Fruit fly (Drosophila melanogaster) whole organism, embryonic: ENCODE measurements around the gene tex.

Source experiments
- ATbp ChIP-seq: fragments of 200-800 bp; sonication (Bioruptor generic); optimal IDR thresholded peaks from 2 replicates; lab custom pipeline; 2017; ENCODE audit warnings: missing biosample characterization, mild to moderate bottlenecking, missing genetic modification characterization, missing genetic modification reagents
- Atf3 ChIP-seq: fragments of 200-800 bp; sonication (Bioruptor generic); optimal IDR thresholded peaks from 3 replicates; lab custom pipeline; 2016; ENCODE audit warnings: missing biosample characterization, missing genetic modification characterization
- Atf6 ChIP-seq: fragments of 200-800 bp; sonication (Bioruptor generic); IDR thresholded peaks from 2 replicates; pipeline ENCODE4 v1.3.6; 2022; ENCODE audit warnings: missing biosample characterization, missing genetic modification characterization
- BEAF-32 ChIP-seq: fragments of 200-800 bp; sonication (Bioruptor generic); optimal IDR thresholded peaks from 3 replicates; lab custom pipeline; 2017; ENCODE audit warnings: missing biosample characterization, missing genetic modification characterization, mild to moderate bottlenecking, moderate library complexity, missing genetic modification reagents
- CG11696 ChIP-seq: fragments of 200-800 bp; sonication (Bioruptor generic); IDR thresholded peaks from 2 replicates; pipeline ENCODE4 v1.3.6; 2022; ENCODE audit warnings: missing biosample characterization, missing genetic modification characterization
- CG13287 ChIP-seq: fragments of 200-800 bp; sonication (Bioruptor generic); IDR thresholded peaks from 2 replicates; pipeline ENCODE4 v1.3.6; 2022; ENCODE audit warnings: missing biosample characterization, missing genetic modification characterization; ENCODE audit not compliant: partially characterized antibody
- CG14050 ChIP-seq: fragments of 200-800 bp; sonication (Bioruptor generic); IDR thresholded peaks from 3 replicates; pipeline ENCODE4 v1.3.6; 2022; ENCODE audit warnings: missing biosample characterization, missing genetic modification characterization
- CG14965 ChIP-seq: fragments of 200-800 bp; sonication (Bioruptor generic); optimal IDR thresholded peaks from 2 replicates; lab custom pipeline; 2016; ENCODE audit warnings: missing biosample characterization, missing genetic modification characterization, borderline replicate concordance
- CG15696 ChIP-seq: fragments of 200-800 bp; sonication (Bioruptor generic); optimal IDR thresholded peaks from 2 replicates; lab custom pipeline; 2019; ENCODE audit warnings: missing biosample characterization, mild to moderate bottlenecking, missing genetic modification characterization, moderate library complexity
- CG18011 ChIP-seq: fragments of 200-800 bp; sonication (Bioruptor generic); optimal IDR thresholded peaks from 2 replicates; lab custom pipeline; 2017; ENCODE audit warnings: missing biosample characterization, missing genetic modification characterization, mild to moderate bottlenecking, moderate library complexity, missing genotype
- CG31365 ChIP-seq: fragments of 200-800 bp; sonication (Bioruptor generic); optimal IDR thresholded peaks from 2 replicates; lab custom pipeline; 2018; ENCODE audit warnings: missing biosample characterization, mild to moderate bottlenecking, missing genetic modification characterization
- CG31441 ChIP-seq: fragments of 200-800 bp; sonication (Bioruptor generic); IDR thresholded peaks from 2 replicates; pipeline ENCODE4 v1.3.6; 2022; ENCODE audit warnings: missing biosample characterization, missing genetic modification characterization
- CG3407 ChIP-seq: fragments of 200-800 bp; sonication (Bioruptor generic); optimal IDR thresholded peaks from 2 replicates; lab custom pipeline; 2018; ENCODE audit warnings: missing biosample characterization, mild to moderate bottlenecking, missing genetic modification characterization
- CG42726 ChIP-seq: fragments of 200-800 bp; sonication (Bioruptor generic); IDR thresholded peaks from 2 replicates; pipeline ENCODE4 v1.3.6; 2022; ENCODE audit warnings: missing biosample characterization, missing genetic modification characterization; ENCODE audit not compliant: partially characterized antibody
- CG4328 ChIP-seq: fragments of 200-800 bp; sonication (Bioruptor generic); optimal IDR thresholded peaks from 3 replicates; lab custom pipeline; 2017; ENCODE audit warnings: missing biosample characterization, missing genetic modification reagents, missing genetic modification characterization
- CG4617 ChIP-seq: fragments of 200-800 bp; sonication (Bioruptor generic); optimal IDR thresholded peaks from 3 replicates; lab custom pipeline; 2016; ENCODE audit warnings: missing biosample characterization, missing genetic modification characterization, borderline replicate concordance
- CG6689 ChIP-seq: fragments of 200-800 bp; sonication (Bioruptor generic); IDR thresholded peaks from 2 replicates; pipeline ENCODE4 v1.3.6; 2022; ENCODE audit warnings: missing biosample characterization, missing genetic modification characterization
- CG7271 ChIP-seq: fragments of 200-800 bp; sonication (Bioruptor generic); optimal IDR thresholded peaks from 2 replicates; lab custom pipeline; 2018; ENCODE audit warnings: missing biosample characterization, mild to moderate bottlenecking, missing genetic modification characterization, moderate library complexity
- CG7556 ChIP-seq: fragments of 200-800 bp; sonication (Bioruptor generic); optimal IDR thresholded peaks from 2 replicates; lab custom pipeline; 2017; ENCODE audit warnings: missing biosample characterization, mild to moderate bottlenecking, missing genetic modification characterization
- CG8765 ChIP-seq: fragments of 200-800 bp; sonication (Bioruptor generic); IDR thresholded peaks from 2 replicates; pipeline ENCODE4 v1.3.6; 2022; ENCODE audit warnings: missing biosample characterization, missing genetic modification characterization
- CrebB ChIP-seq: fragments of 200-800 bp; sonication (Bioruptor generic); optimal IDR thresholded peaks from 3 replicates; lab custom pipeline; 2018; ENCODE audit warnings: missing biosample characterization, mild to moderate bottlenecking, missing genetic modification characterization
- Dll ChIP-seq: fragments of 200-800 bp; sonication (Bioruptor generic); IDR thresholded peaks from 4 replicates; pipeline ENCODE4 v1.3.6; 2022; ENCODE audit warnings: missing biosample characterization, missing genetic modification characterization; ENCODE audit not compliant: partially characterized antibody
- E2f2 ChIP-seq: fragments of 200-800 bp; sonication (Bioruptor generic); IDR thresholded peaks from 2 replicates; pipeline ENCODE4 v1.3.6; 2022; ENCODE audit warnings: missing biosample characterization, missing genetic modification characterization
- Eip74EF ChIP-seq, 2 experiments: fragments of 200-800 bp in 1 of 2; fragments of >200 bp in 1 of 2; sonication (Bioruptor generic) in 1 of 2; optimal IDR thresholded peaks; 2 replicates each; lab custom pipeline; 2017 to 2019; ENCODE audit warnings: missing biosample characterization in 2 of 2, missing genetic modification characterization in 2 of 2, mild to moderate bottlenecking in 1 of 2, moderate library complexity in 1 of 2
- Fer3 ChIP-seq: fragments of 200-800 bp; sonication (Bioruptor generic); optimal IDR thresholded peaks from 2 replicates; lab custom pipeline; 2018; ENCODE audit warnings: missing biosample characterization, mild to moderate bottlenecking, missing genetic modification characterization, moderate library complexity
- HLHmδ ChIP-seq: fragments of 200-800 bp; sonication (Bioruptor generic); optimal IDR thresholded peaks from 2 replicates; lab custom pipeline; 2018; ENCODE audit warnings: missing biosample characterization, mild to moderate bottlenecking, missing genetic modification characterization, moderate library complexity
- Hr39 ChIP-seq: fragments of >200 bp; optimal IDR thresholded peaks from 2 replicates; lab custom pipeline; 2017
- Lhr ChIP-seq: fragments of 200-800 bp; sonication (Bioruptor generic); optimal IDR thresholded peaks from 3 replicates; lab custom pipeline; 2017; ENCODE audit warnings: mild to moderate bottlenecking, missing biosample characterization, missing genetic modification reagents, missing genetic modification characterization
- Max ChIP-seq: fragments of 200-800 bp; sonication (Bioruptor generic); optimal IDR thresholded peaks from 2 replicates; lab custom pipeline; 2016; ENCODE audit warnings: missing biosample characterization, mild to moderate bottlenecking, missing genetic modification characterization
- Med ChIP-seq: fragments of 200-800 bp; sonication (Bioruptor generic); peaks from one replicate; lab custom pipeline; 2016; ENCODE audit warnings: missing biosample characterization, missing genetic modification characterization, mild to moderate bottlenecking, inconsistent platforms, moderate library complexity
- Nf-YC ChIP-seq: fragments of 200-800 bp; optimal IDR thresholded peaks from 3 replicates; lab custom pipeline; 2019; ENCODE audit warnings: missing biosample characterization, mild to moderate bottlenecking, missing genetic modification characterization, moderate library complexity
- Ptx1 ChIP-seq: fragments of 200-800 bp; sonication (Bioruptor generic); IDR thresholded peaks from 2 replicates; pipeline ENCODE4 v1.3.6; 2022; ENCODE audit warnings: missing biosample characterization, missing genetic modification characterization
- Rfx ChIP-seq: fragments of 200-800 bp; sonication (Bioruptor generic); IDR thresholded peaks from 2 replicates; pipeline ENCODE4 v1.3.6; 2022; ENCODE audit warnings: missing biosample characterization, missing genetic modification characterization
- Sin3A ChIP-seq: fragments of >200 bp; optimal IDR thresholded peaks from 2 replicates; lab custom pipeline; 2018
- Sry-β ChIP-seq: fragments of 200-800 bp; sonication (Bioruptor generic); optimal IDR thresholded peaks from 2 replicates; lab custom pipeline; 2018; ENCODE audit warnings: missing biosample characterization, mild to moderate bottlenecking, missing genetic modification characterization, moderate library complexity
- Sry-δ ChIP-seq: fragments of 200-800 bp; sonication (Bioruptor generic); optimal IDR thresholded peaks from 2 replicates; lab custom pipeline; 2016; ENCODE audit warnings: missing biosample characterization, missing genetic modification characterization
- bbx ChIP-seq: fragments of 200-800 bp; sonication (Bioruptor generic); IDR thresholded peaks from 2 replicates; pipeline ENCODE4 v1.3.6; 2022; ENCODE audit warnings: missing biosample characterization, missing genetic modification characterization; ENCODE audit not compliant: partially characterized antibody
- chinmo ChIP-seq: fragments of 200-800 bp; sonication (Bioruptor generic); IDR thresholded peaks from 4 replicates; pipeline ENCODE4 v1.3.6; 2022; ENCODE audit warnings: missing biosample characterization, missing genetic modification characterization; ENCODE audit not compliant: partially characterized antibody
- dpn ChIP-seq, 2 experiments: fragments of 200-800 bp; sonication (Bioruptor generic); optimal IDR thresholded peaks; 3 replicates each; lab custom pipeline; 2016; ENCODE audit warnings: missing biosample characterization in 2 of 2, missing genetic modification characterization in 2 of 2
- ewg ChIP-seq: fragments of 200-800 bp; sonication (Bioruptor generic); optimal IDR thresholded peaks from 3 replicates; lab custom pipeline; 2017; ENCODE audit warnings: mild to moderate bottlenecking, missing biosample characterization, missing genetic modification reagents, missing genetic modification characterization
- fru ChIP-seq: fragments of >200 bp; optimal IDR thresholded peaks from 2 replicates; lab custom pipeline; 2017
- ftz-f1 ChIP-seq: fragments of 200-800 bp; sonication (Bioruptor generic); optimal IDR thresholded peaks from 2 replicates; lab custom pipeline; 2016; ENCODE audit warnings: missing biosample characterization, missing genetic modification characterization
- gsb-n ChIP-seq: fragments of 200-800 bp; sonication (Bioruptor generic); optimal IDR thresholded peaks from 3 replicates; lab custom pipeline; 2018; ENCODE audit warnings: missing biosample characterization, mild to moderate bottlenecking, missing genetic modification characterization
- hbn ChIP-seq: fragments of 200-800 bp; sonication (Bioruptor generic); IDR thresholded peaks from 2 replicates; pipeline ENCODE4 v1.3.6; 2022; ENCODE audit warnings: missing biosample characterization, missing genetic modification characterization; ENCODE audit not compliant: partially characterized antibody
- oc ChIP-seq: fragments of 200-800 bp; sonication (Bioruptor generic); optimal IDR thresholded peaks from 2 replicates; lab custom pipeline; 2018; ENCODE audit warnings: missing biosample characterization, mild to moderate bottlenecking, missing genetic modification characterization, moderate library complexity
- repo ChIP-seq: fragments of 200-800 bp; sonication (Bioruptor generic); optimal IDR thresholded peaks from 2 replicates; lab custom pipeline; 2016; ENCODE audit warnings: missing biosample characterization, missing genetic modification characterization

The tex gene

DNA sequence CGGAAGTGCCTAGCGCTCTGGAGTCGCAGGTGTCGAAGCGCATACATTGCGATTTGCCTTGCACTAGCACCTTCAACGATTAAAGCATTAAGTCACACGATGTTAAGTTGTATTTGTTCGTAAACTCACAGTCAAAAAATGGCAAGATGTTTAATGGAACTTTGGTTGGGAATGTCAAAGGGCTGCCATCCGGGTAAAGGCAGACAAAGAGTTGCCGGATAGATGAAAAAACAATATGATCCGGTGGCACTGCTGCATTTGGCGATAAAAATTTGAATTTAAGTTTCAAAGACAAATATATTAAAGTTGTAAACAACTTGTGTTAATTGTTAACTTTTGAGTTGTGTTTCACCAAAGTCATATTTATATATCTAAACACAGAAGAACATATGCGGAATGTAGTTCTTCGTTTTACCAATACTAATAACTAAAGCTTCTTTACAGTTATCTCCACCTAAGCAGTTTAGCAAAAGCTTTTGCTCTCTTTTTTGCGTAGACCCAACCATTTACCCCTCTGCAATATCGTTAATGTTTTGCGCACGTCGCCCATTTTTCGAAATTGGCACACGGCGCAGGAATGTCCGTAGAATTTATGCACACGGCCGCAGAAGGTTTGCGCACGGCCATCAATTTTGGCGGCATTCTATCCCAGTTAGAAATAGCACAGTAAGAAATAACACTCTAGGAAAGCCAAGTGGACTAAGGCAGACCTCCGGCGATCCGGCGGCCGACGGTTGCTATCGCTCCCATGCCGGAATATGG lies 8.1 kb upstream of the tex start, which contains the start of gene Coq2 (continued):
- TF ChIP-seq CG4617 (GFP tag; lab: Kevin White, UChicago) (peak; percentile 65), Ptx1 (GFP tag; lab: Robert Waterston, UW) (no peak), gsb-n (tag; lab: Kevin White, UChicago) (no peak), oc (tag; lab: Kevin White, UChicago) (no peak), E2f2 (GFP tag; lab: Robert Waterston, UW) (peak; percentile 96), Nf-YC (tag; lab: Kevin White, UChicago) (peak; percentile 59), bbx (GFP tag; lab: Robert Waterston, UW) (no peak), Lhr (peak; percentile 88), CG31365 (tag; lab: Kevin White, UChicago) (peak; percentile 30)

DNA sequence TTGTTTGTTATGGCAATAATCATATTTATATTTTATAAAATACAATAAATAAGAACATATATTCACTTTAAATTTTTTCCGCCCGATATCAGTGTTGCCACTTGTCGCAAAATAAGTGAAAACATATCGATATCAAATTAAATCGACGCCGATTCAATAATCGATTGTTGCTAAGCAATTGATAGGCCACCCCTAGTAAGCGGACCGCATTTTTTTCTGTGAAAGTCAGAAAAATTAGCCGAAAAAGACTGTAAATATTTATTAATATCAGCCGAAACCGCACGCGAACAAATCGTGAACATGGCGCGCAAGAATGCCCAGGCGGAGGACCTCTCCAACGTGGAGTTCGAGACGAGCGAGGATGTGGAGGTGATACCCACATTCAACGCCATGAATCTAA lies 4.6 kb upstream of the tex start, which contains the start of gene CG7483:
Gene CG7483, plus strand, starts transcription at position 171 of the 400 bp plus-strand sequence.
- TF ChIP-seq repo (GFP tag; lab: Kevin White, UChicago) (no peak), CG42726 (GFP tag; lab: Robert Waterston, UW) (0 out of 2 replicates have a peak, but pooled peaks have one; percentile 39), CrebB (tag; lab: Kevin White, UChicago) (no peak), ftz-f1 (GFP tag; lab: Kevin White, UChicago) (no peak), HLHmδ (GFP tag; lab: Kevin White, UChicago) (no peak), CG4328 (GFP tag; lab: Kevin White, UChicago) (no peak), Sry-δ (GFP tag; lab: Kevin White, UChicago) (peak; percentile 87), Sin3A (lab: Kevin White, UChicago) (peak; percentile 34), CG15696 (tag; lab: Kevin White, UChicago) (no peak), ATbp (GFP tag; lab: Kevin White, UChicago) (no peak), CG31441 (0 out of 2 replicates have a peak, but pooled peaks have one; percentile 18), Fer3 (tag; lab: Kevin White, UChicago) (no peak), CG6689 (GFP tag; lab: Robert Waterston, UW) (no peak), dpn (GFP tag; optimal IDR thresholded peaks at IDR 0.05; lab: Kevin White, UChicago) (no peak), chinmo (peak; percentile 77; the same call in 3 of the 4 replicates), Rfx (no peak; the same call in 1 of the 2 replicates), Atf3 (GFP tag; lab: Kevin White, UChicago) (no peak), CG14965 (GFP tag; lab: Kevin White, UChicago) (no peak), ewg (GFP tag; lab: Kevin White, UChicago) (no peak), CG14050 (GFP tag; lab: Robert Waterston, UW) (no peak), Hr39 (lab: Kevin White, UChicago) (no peak), E2f2 (GFP tag; lab: Robert Waterston, UW) (peak; percentile 98), Eip74EF (GFP tag; optimal IDR thresholded peaks at IDR 0.05; lab: Kevin White, UChicago) (no peak), BEAF-32 (GFP tag; lab: Kevin White, UChicago) (peak; percentile 80), hbn (GFP tag; lab: Robert Waterston, UW) (peak; percentile 87), CG7556 (GFP tag; lab: Kevin White, UChicago) (no peak), fru (lab: Kevin White, UChicago) (no peak), Med (GFP tag; lab: Kevin White, UChicago) (peak; percentile 64), Dll (GFP tag; lab: Robert Waterston, UW) (peak; percentile 89), Max (GFP tag; lab: Kevin White, UChicago) (no peak), Sry-β (GFP tag; lab: Kevin White, UChicago) (no peak), CG7271 (tag; lab: Kevin White, UChicago) (peak; percentile 3), Nf-YC (tag; lab: Kevin White, UChicago) (peak; percentile 34), CG13287 (GFP tag; lab: Robert Waterston, UW) (peak; percentile 95), CG3407 (GFP tag; lab: Kevin White, UChicago) (no peak), Atf6 (no peak), CG11696 (GFP tag; lab: Robert Waterston, UW) (no peak), CG8765 (no peak), CG18011 (GFP tag; lab: Kevin White, UChicago) (no peak), Lhr (peak; percentile 21)
